Worm (Caenorhabditis elegans): ENCODE data around the gene srz-103.
"Not testable (repeated sequence)": the region's sequence is repeated elsewhere in the genome, so short reads cannot be mapped to it uniquely, and the experiment has no call there.

Gene srz-103

ce11 chrV:16668473-16668872 lies 10.7 kb downstream of the srz-103 start, which contains the start of gene F14F8.9:
TSS of gene F14F8.9 (minus strand) at chrV:16668573.
- no peak for TF ChIP-seq duxl-1 (tag; optimal IDR thresholded peaks at IDR 0.05; ENCODE audit: poor library complexity)
- no peak for TF ChIP-seq ceh-20 (GFP tag; IDR thresholded peaks at IDR 0.05)
- TF ChIP-seq zfp-3 (GFP tag; conservative IDR thresholded peaks at IDR 0.05) = no peak
- no peak for TF ChIP-seq ceh-28 (tag; optimal IDR thresholded peaks at IDR 0.05)
- no peak for TF ChIP-seq ceh-32 (tag; optimal IDR thresholded peaks at IDR 0.05; ENCODE audit: poor library complexity)
- no peak for TF ChIP-seq nhr-77 (tag; optimal IDR thresholded peaks at IDR 0.05)
- no peak for TF ChIP-seq daf-16 (GFP tag; optimal IDR thresholded peaks at IDR 0.05)
- TF ChIP-seq daf-16 (tag; optimal IDR thresholded peaks at IDR 0.05) = no peak
- no peak for TF ChIP-seq lin-39 (tag; optimal IDR thresholded peaks at IDR 0.05)
- TF ChIP-seq dmd-9 (GFP tag; IDR thresholded peaks at IDR 0.05) = no peak
- TF ChIP-seq zip-11 (GFP tag; IDR thresholded peaks at IDR 0.05) = no peak

DNA sequence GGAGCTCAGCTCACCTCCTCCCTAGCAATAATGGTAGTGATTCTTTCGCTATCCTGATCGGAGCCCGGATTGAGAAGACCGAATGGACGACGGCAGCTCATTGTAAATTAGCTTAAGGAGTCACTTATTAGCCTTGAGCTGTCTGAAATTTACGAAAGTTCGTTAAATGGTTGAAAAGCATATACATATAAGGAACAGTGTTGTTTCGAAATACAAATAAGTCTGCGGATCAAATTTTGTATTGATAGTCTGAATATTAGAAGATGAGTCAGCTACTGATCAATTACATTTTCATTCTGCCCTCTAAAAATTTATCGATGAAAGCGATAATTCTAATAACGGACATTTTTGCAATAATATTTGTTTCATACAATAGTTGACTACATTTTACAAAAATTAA lies 12.5 kb downstream of the srz-103 start, which contains the start of gene F14F8.14:
Gene F14F8.14, minus strand, starts transcription at position 101 of the 400 bp plus-strand sequence.
- TF ChIP-seq nhr-10 (tag; optimal IDR thresholded peaks at IDR 0.05) (no peak), unc-62 (GFP tag; optimal IDR thresholded peaks at IDR 0.05 in 1 of 2) (no peak), unc-62 (tag; optimal IDR thresholded peaks at IDR 0.05) (no peak), rbr-2 (tag; optimal IDR thresholded peaks at IDR 0.05) (no peak), daf-19 (GFP tag; conservative IDR thresholded peaks at IDR 0.05) (no peak), nhr-42 (GFP tag; IDR thresholded peaks at IDR 0.05) (no peak), ceh-62 (tag; optimal IDR thresholded peaks at IDR 0.05) (no peak), zfp-3 (GFP tag; conservative IDR thresholded peaks at IDR 0.05) (no peak), snpc-1.2 (GFP tag; IDR thresholded peaks at IDR 0.05) (no peak), spr-3 (GFP tag; optimal IDR thresholded peaks at IDR 0.05) (no peak), mdl-1 (tag; optimal IDR thresholded peaks at IDR 0.05) (no peak), zfp-2 (tag; optimal IDR thresholded peaks at IDR 0.05) (no peak), dmd-8 (GFP tag; IDR thresholded peaks at IDR 0.05) (no peak), dmd-6 (GFP tag; IDR thresholded peaks at IDR 0.05) (no peak), madf-5 (GFP tag; IDR thresholded peaks at IDR 0.05) (no peak)

- TF ChIP-seq spr-3 (GFP tag; optimal IDR thresholded peaks at IDR 0.05); daf-12 (tag; optimal IDR thresholded peaks at IDR 0.05); ceh-32 (tag; optimal IDR thresholded peaks at IDR 0.05; ENCODE audit: poor library complexity): not testable (repeated sequence)
Measured at ce11 chrV:16660816-16661215, 18.3 kb downstream of the srz-103 start, which contains the start of gene Y70C5B.2. TSS of gene Y70C5B.2 (minus strand) at chrV:16660916.

- not testable (repeated sequence) for TF ChIP-seq egl-27 (tag; optimal IDR thresholded peaks at IDR 0.05); ctbp-1 (GFP tag; IDR thresholded peaks at IDR 0.05); cey-2 (tag; optimal IDR thresholded peaks at IDR 0.05; ENCODE audit: borderline replicate concordance, insufficient read depth)
Measured at ce11 chrV:16654242-16654641, 24.9 kb downstream of the srz-103 start, which contains the start of gene W06G6.15. TSS of gene W06G6.15 (plus strand) at chrV:16654542.

DNA sequence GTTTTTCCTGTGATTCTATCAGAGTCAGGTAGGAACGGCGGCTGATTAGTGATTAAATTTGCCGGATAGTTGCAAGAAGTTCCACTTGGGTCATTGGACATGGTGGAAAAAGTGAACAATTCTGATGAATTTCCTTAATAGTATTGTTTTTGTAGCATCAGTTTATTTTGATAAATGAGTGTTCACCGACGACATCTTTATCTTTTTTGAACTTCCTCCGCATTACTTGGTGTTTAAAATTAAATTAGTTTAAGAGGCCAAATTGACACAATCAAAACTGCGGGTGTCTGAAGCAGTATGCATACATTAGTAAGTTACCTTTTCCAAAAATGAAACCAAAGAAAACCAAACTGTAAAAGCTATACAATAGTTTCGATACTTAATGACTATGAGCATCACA lies 29.9 kb downstream of the srz-103 start, which contains the start of gene W06G6.11:
Gene W06G6.11, minus strand, starts transcription at position 101 of the 400 bp plus-strand sequence.
- not testable (repeated sequence) for TF ChIP-seq nhr-48 (tag; optimal IDR thresholded peaks at IDR 0.05); madf-5 (GFP tag; IDR thresholded peaks at IDR 0.05); nhr-102 (tag; optimal IDR thresholded peaks at IDR 0.05)

Measured in whole organism, L4 larva.